Worm (Caenorhabditis elegans) whole organism, early embryonic: Measurements from ENCODE around the gene Y40C5A.4.
A peak's percentile ranks its signal among the peaks of the same experiment; 100 is the strongest.

Source experiments
- B0310.2 ChIP-seq: sonication (generic microtip); optimal IDR thresholded peaks from 2 replicates; lab custom pipeline; 2016; ENCODE audit warnings: mild to moderate bottlenecking, missing genetic modification characterization, missing compliant biosample characterization
- F13C5.2 ChIP-seq: sonication (generic microtip); optimal IDR thresholded peaks from 2 replicates; lab custom pipeline; 2017; ENCODE audit warnings: mild to moderate bottlenecking, missing genetic modification characterization, inconsistent platforms, missing compliant biosample characterization
- aly-1 ChIP-seq: sonication (generic microtip); optimal IDR thresholded peaks from 2 replicates; lab custom pipeline; 2016; ENCODE audit warnings: missing genetic modification characterization, missing compliant biosample characterization
- ama-1 ChIP-seq: fragments of 150-350 bp; optimal IDR thresholded peaks from 2 replicates; lab custom pipeline; 2014
- ceh-13 ChIP-seq: fragments of 200-800 bp; sonication (Bioruptor generic); optimal IDR thresholded peaks from 2 replicates; lab custom pipeline; 2018; ENCODE audit warnings: mild to moderate bottlenecking, missing genetic modification characterization, missing compliant biosample characterization
- ceh-36 ChIP-seq: sonication (generic microtip); optimal IDR thresholded peaks from 2 replicates; lab custom pipeline; 2016; ENCODE audit warnings: missing genetic modification characterization, inconsistent platforms, missing compliant biosample characterization
- ets-7 ChIP-seq: sonication (generic microtip); optimal IDR thresholded peaks from 2 replicates; lab custom pipeline; 2016; ENCODE audit warnings: missing genotype, missing genetic modification characterization, missing compliant biosample characterization
- flt-1 ChIP-seq: fragments of 200-800 bp; sonication (Bioruptor generic); IDR thresholded peaks from 2 replicates; pipeline ENCODE4 v1.3.6; 2022; ENCODE audit warnings: missing genetic modification characterization, missing compliant biosample characterization
- hmbx-1 ChIP-seq: sonication (generic microtip); optimal IDR thresholded peaks from 2 replicates; lab custom pipeline; 2016; ENCODE audit warnings: mild to moderate bottlenecking, missing genetic modification characterization, missing compliant biosample characterization
- hmg-4 ChIP-seq: fragments of 200-800 bp; sonication (Bioruptor generic); optimal IDR thresholded peaks from 2 replicates; lab custom pipeline; 2018; ENCODE audit warnings: mild to moderate bottlenecking, missing genetic modification characterization, missing compliant biosample characterization
- hnd-1 ChIP-seq: sonication (generic microtip); optimal IDR thresholded peaks from 2 replicates; lab custom pipeline; 2016; ENCODE audit warnings: missing genetic modification characterization, missing compliant biosample characterization
- pes-1 ChIP-seq: fragments of 200-800 bp; sonication (Bioruptor generic); IDR thresholded peaks from 2 replicates; pipeline ENCODE4 v1.3.6; 2022; ENCODE audit warnings: missing genetic modification reagents, missing genetic modification characterization, missing compliant biosample characterization
- scrt-1 ChIP-seq: fragments of 200-800 bp; sonication (Bioruptor generic); IDR thresholded peaks from 2 replicates; pipeline ENCODE4 v1.3.6; 2022; ENCODE audit warnings: missing genetic modification characterization, missing compliant biosample characterization
- sea-1 ChIP-seq: fragments of 200-800 bp; sonication (Bioruptor generic); conservative IDR thresholded peaks from 2 replicates; pipeline ENCODE4 v1.3.6; 2022; ENCODE audit warnings: missing genetic modification characterization, missing compliant biosample characterization
- tbx-11 ChIP-seq: fragments of 200-800 bp; sonication (Bioruptor generic); IDR thresholded peaks from 2 replicates; pipeline ENCODE4 v1.3.6; 2022; ENCODE audit warnings: missing genetic modification characterization, missing compliant biosample characterization
- tbx-37 ChIP-seq: fragments of 200-800 bp; sonication (Bioruptor generic); conservative IDR thresholded peaks from 2 replicates; pipeline ENCODE4 v1.3.6; 2022; ENCODE audit warnings: missing genetic modification reagents, missing genetic modification characterization, missing compliant biosample characterization
- tra-4 ChIP-seq: sonication (generic microtip); optimal IDR thresholded peaks from 2 replicates; lab custom pipeline; 2017; ENCODE audit warnings: missing genetic modification characterization, missing compliant biosample characterization

Y40C5A.4 gene

ce11 chrIV:7324913-7325312, 40.0 kb downstream of the Y40C5A.4 start:
- no peak for TF ChIP-seq tbx-37 (GFP tag; lab: Robert Waterston, UW)
- no peak for TF ChIP-seq sea-1 (GFP tag; lab: Robert Waterston, UW)
- TF ChIP-seq F13C5.2, result no peak
- no peak for TF ChIP-seq tra-4 (tag; lab: Kevin White, UChicago)
- TF ChIP-seq hnd-1 (tag; lab: Kevin White, UChicago), result no peak
- no peak for TF ChIP-seq hmbx-1
- TF ChIP-seq B0310.2 (tag; lab: Kevin White, UChicago), result no peak
- TF ChIP-seq hmg-4 (GFP tag; lab: Kevin White, UChicago), result no peak
- no peak for TF ChIP-seq tbx-11 (GFP tag; lab: Robert Waterston, UW)
- no peak for TF ChIP-seq aly-1 (tag; lab: Kevin White, UChicago)
- TF ChIP-seq ama-1 (lab: Kevin White, UChicago), result no peak
- TF ChIP-seq ets-7 (tag; lab: Kevin White, UChicago), result no peak
- TF ChIP-seq ceh-13 (GFP tag; lab: Kevin White, UChicago), result no peak
- TF ChIP-seq ceh-36 (tag; lab: Kevin White, UChicago), result no peak

ce11 chrIV:7323904-7324303, 41.0 kb downstream of the Y40C5A.4 start:
- no peak for TF ChIP-seq B0310.2 (tag; lab: Kevin White, UChicago)
- no peak for TF ChIP-seq F13C5.2
- no peak for TF ChIP-seq tbx-37 (GFP tag; lab: Robert Waterston, UW)
- no peak for TF ChIP-seq hnd-1 (tag; lab: Kevin White, UChicago)
- no peak for TF ChIP-seq scrt-1 (GFP tag; lab: Robert Waterston, UW)
- TF ChIP-seq hmbx-1, result no peak
- no peak for TF ChIP-seq tbx-11 (GFP tag; lab: Robert Waterston, UW)
- TF ChIP-seq ceh-13 (GFP tag; lab: Kevin White, UChicago), result no peak
- no peak for TF ChIP-seq aly-1 (tag; lab: Kevin White, UChicago)
- no peak for TF ChIP-seq ama-1 (lab: Kevin White, UChicago)

- TF ChIP-seq aly-1 (tag; lab: Kevin White, UChicago) (no peak), pes-1 (GFP tag; lab: Robert Waterston, UW) (no peak), flt-1 (GFP tag; lab: Robert Waterston, UW) (no peak), ama-1 (lab: Kevin White, UChicago) (no peak), tra-4 (tag; lab: Kevin White, UChicago) (no peak), F13C5.2 (no peak), ceh-36 (tag; lab: Kevin White, UChicago) (no peak), hmg-4 (GFP tag; lab: Kevin White, UChicago) (no peak), ets-7 (tag; lab: Kevin White, UChicago) (no peak), tbx-11 (GFP tag; lab: Robert Waterston, UW) (no peak), hnd-1 (tag; lab: Kevin White, UChicago) (no peak), B0310.2 (tag; lab: Kevin White, UChicago) (no peak), hmbx-1 (no peak), ceh-13 (GFP tag; lab: Kevin White, UChicago) (no peak), scrt-1 (GFP tag; lab: Robert Waterston, UW) (no peak)
Measured at ce11 chrIV:7320688-7321087, 44.2 kb downstream of the Y40C5A.4 start.

ce11 chrIV:7319931-7320435, 44.9 kb downstream of the Y40C5A.4 start:
- TF ChIP-seq ceh-13 (GFP tag; lab: Kevin White, UChicago) (no peak), hmg-4 (GFP tag; lab: Kevin White, UChicago) (peak; percentile 29), hnd-1 (tag; lab: Kevin White, UChicago) (no peak), aly-1 (tag; lab: Kevin White, UChicago) (peak; percentile 56), tbx-37 (GFP tag; lab: Robert Waterston, UW) (no peak), ama-1 (lab: Kevin White, UChicago) (no peak), ceh-36 (tag; lab: Kevin White, UChicago) (no peak), sea-1 (GFP tag; lab: Robert Waterston, UW) (no peak), F13C5.2 (peak; percentile 45), flt-1 (GFP tag; lab: Robert Waterston, UW) (no peak)

DNA sequence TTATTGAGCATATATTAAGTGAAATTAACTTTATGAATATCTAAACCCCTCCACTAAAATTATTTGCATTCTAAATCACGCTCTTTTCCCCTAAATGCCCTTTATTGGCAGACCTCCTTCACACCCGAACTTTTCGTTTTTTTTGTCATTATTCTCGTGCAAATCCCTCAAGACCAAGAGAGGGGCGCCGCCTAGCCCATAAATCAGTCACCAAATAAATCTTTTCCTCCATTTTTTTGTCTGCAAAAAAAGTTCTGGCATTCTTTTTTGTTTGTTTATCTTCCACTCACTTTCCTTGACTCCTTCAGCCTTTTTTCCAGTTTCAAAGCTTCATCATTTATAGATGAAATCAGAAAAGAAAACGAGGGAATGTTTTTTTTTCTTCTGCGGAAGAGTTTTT, 46.0 kb downstream of the Y40C5A.4 start:
- TF ChIP-seq aly-1 (tag; lab: Kevin White, UChicago) (no peak), ama-1 (lab: Kevin White, UChicago) (no peak), ceh-13 (GFP tag; lab: Kevin White, UChicago) (no peak), pes-1 (GFP tag; lab: Robert Waterston, UW) (no peak), hmg-4 (GFP tag; lab: Kevin White, UChicago) (no peak), flt-1 (GFP tag; lab: Robert Waterston, UW) (no peak), ceh-36 (tag; lab: Kevin White, UChicago) (no peak), scrt-1 (GFP tag; lab: Robert Waterston, UW) (no peak), sea-1 (GFP tag; lab: Robert Waterston, UW) (no peak), tra-4 (tag; lab: Kevin White, UChicago) (no peak), hnd-1 (tag; lab: Kevin White, UChicago) (no peak), tbx-37 (GFP tag; lab: Robert Waterston, UW) (no peak), B0310.2 (tag; lab: Kevin White, UChicago) (no peak)

- TF ChIP-seq ceh-13 (GFP tag; lab: Kevin White, UChicago), result no peak
Measured at ce11 chrIV:7317829-7318529, 46.9 kb downstream of the Y40C5A.4 start.

- no peak for TF ChIP-seq ceh-13 (GFP tag; lab: Kevin White, UChicago)
- peak; percentile 1 for TF ChIP-seq ama-1 (lab: Kevin White, UChicago)
- no peak for TF ChIP-seq aly-1 (tag; lab: Kevin White, UChicago)
- TF ChIP-seq ceh-36 (tag; lab: Kevin White, UChicago), result no peak
- TF ChIP-seq tbx-37 (GFP tag; lab: Robert Waterston, UW), result no peak
- no peak for TF ChIP-seq hnd-1 (tag; lab: Kevin White, UChicago)
Measured at ce11 chrIV:7316613-7317153, 48.2 kb downstream of the Y40C5A.4 start, which contains the start of gene F42C5.9. Gene F42C5.9, minus strand, starts transcription at chrIV:7317103.
